Worm (Caenorhabditis elegans): ENCODE measurements around the gene gab-1.

gab-1 gene

ce11 chrIII:12750831-12751230 lies 28.7 kb downstream of the gab-1 start, which contains the start of the genes irld-60 and irld-20:
Gene irld-60 (minus strand): TSS chrIII:12750931.
Gene irld-20 (plus strand): TSS chrIII:12751109.
- no peak for TF ChIP-seq ceh-82 (tag; optimal IDR thresholded peaks at IDR 0.05)
- peak; percentile 14 for TF ChIP-seq nhr-85 (tag)

ce11 chrIII:12746369-12746855 lies 33.1 kb downstream of the gab-1 start, which contains the start of gene Y111B2A.21:
Gene Y111B2A.21 (plus strand): TSS chrIII:12746419.
- TF ChIP-seq efl-1 (optimal IDR thresholded peaks at IDR 0.05), result no peak
- peak in 1 of 2 experiments; percentile 80 for TF ChIP-seq efl-1 (GFP tag; optimal IDR thresholded peaks at IDR 0.05 in 1 of 2)
- no peak for TF ChIP-seq mab-9 (GFP tag; IDR thresholded peaks at IDR 0.05)
- no peak for TF ChIP-seq nhr-77 (tag; optimal IDR thresholded peaks at IDR 0.05)
- no peak for TF ChIP-seq fkh-8 (tag; optimal IDR thresholded peaks at IDR 0.05)
- TF ChIP-seq ama-1 (optimal IDR thresholded peaks at IDR 0.05), result no peak

ce11 chrIII:12743515-12743914 lies 36.0 kb downstream of the gab-1 start:
- TF ChIP-seq lin-35 (GFP tag; optimal IDR thresholded peaks at IDR 0.05) (no peak), efl-1 (optimal IDR thresholded peaks at IDR 0.05) (no peak), efl-1 (GFP tag; optimal IDR thresholded peaks at IDR 0.05 in 1 of 2) (peak in 1 of 2 experiments; percentile 43)

- TF ChIP-seq lin-15B (tag; optimal IDR thresholded peaks at IDR 0.05) (no peak), nhr-84 (tag; optimal IDR thresholded peaks at IDR 0.05) (no peak), alr-1 (tag; optimal IDR thresholded peaks at IDR 0.05; ENCODE audit: borderline replicate concordance) (no peak)
These were observed 39.2 kb downstream of the gab-1 start for ce11 chrIII:12740313-12740712.

ce11 chrIII:12738935-12739334 lies 40.6 kb downstream of the gab-1 start:
- TF ChIP-seq efl-3 (GFP tag; optimal IDR thresholded peaks at IDR 0.05), result no peak
- no peak for TF ChIP-seq ceh-82 (tag; optimal IDR thresholded peaks at IDR 0.05)
- no peak for TF ChIP-seq grh-1 (GFP tag; IDR thresholded peaks at IDR 0.05)
- no peak for TF ChIP-seq nhr-47 (tag; optimal IDR thresholded peaks at IDR 0.05)
- peak; percentile 19 to 58 (median 55) for TF ChIP-seq dpl-1 (GFP tag; optimal IDR thresholded peaks at IDR 0.05)
- peak; percentile 8 for TF ChIP-seq aly-2 (tag; optimal IDR thresholded peaks at IDR 0.05)
- TF ChIP-seq sup-37 (GFP tag; optimal IDR thresholded peaks at IDR 0.05), result no peak
- TF ChIP-seq C34B4.2 (tag; optimal IDR thresholded peaks at IDR 0.05), result no peak
- TF ChIP-seq lin-14 (GFP tag; optimal IDR thresholded peaks at IDR 0.05), result no peak
- TF ChIP-seq unc-98 (GFP tag; IDR thresholded peaks at IDR 0.05), result no peak
- no peak for TF ChIP-seq fkh-8 (tag; optimal IDR thresholded peaks at IDR 0.05)
- TF ChIP-seq nhr-11 (tag; optimal IDR thresholded peaks at IDR 0.05), result no peak
- TF ChIP-seq lin-35 (GFP tag; optimal IDR thresholded peaks at IDR 0.05), result peak in 1 of 2 experiments; percentile 81
- no peak for TF ChIP-seq unc-86 (tag; optimal IDR thresholded peaks at IDR 0.05)
- no peak for TF ChIP-seq zip-4 (GFP tag; optimal IDR thresholded peaks at IDR 0.05)
- no peak for TF ChIP-seq nhr-20 (tag; optimal IDR thresholded peaks at IDR 0.05)
- TF ChIP-seq efl-1 (optimal IDR thresholded peaks at IDR 0.05), result peak in 1 of 2 experiments; percentile 69
- peak; percentile 72 to 96 for TF ChIP-seq efl-1 (GFP tag; optimal IDR thresholded peaks at IDR 0.05 in 1 of 2)
- no peak for TF ChIP-seq fos-1 (tag; optimal IDR thresholded peaks at IDR 0.05)
- no peak for TF ChIP-seq ztf-11 (tag; optimal IDR thresholded peaks at IDR 0.05)
- TF ChIP-seq hlh-4 (tag; optimal IDR thresholded peaks at IDR 0.05), result no peak
- TF ChIP-seq pax-3 (tag; optimal IDR thresholded peaks at IDR 0.05), result no peak
- TF ChIP-seq mdl-1 (tag; optimal IDR thresholded peaks at IDR 0.05), result no peak

- TF ChIP-seq alr-1 (tag; optimal IDR thresholded peaks at IDR 0.05; ENCODE audit: borderline replicate concordance), result peak; percentile 86
- TF ChIP-seq aly-2 (tag; optimal IDR thresholded peaks at IDR 0.05), result no peak
- no peak for TF ChIP-seq grh-1 (GFP tag; IDR thresholded peaks at IDR 0.05)
- no peak for TF ChIP-seq hlh-17 (GFP tag; optimal IDR thresholded peaks at IDR 0.05; ENCODE audit: borderline replicate concordance)
- no peak for TF ChIP-seq efl-3 (GFP tag; optimal IDR thresholded peaks at IDR 0.05)
- no peak for TF ChIP-seq vab-15 (tag; optimal IDR thresholded peaks at IDR 0.05)
- no peak for TF ChIP-seq zag-1 (tag; optimal IDR thresholded peaks at IDR 0.05)
- peak; percentile 14 for TF ChIP-seq ceh-63 (GFP tag; optimal IDR thresholded peaks at IDR 0.05)
These were observed 51.4 kb downstream of the gab-1 start for ce11 chrIII:12728149-12728548.
